Fruit fly (Drosophila melanogaster): ENCODE measurements around the gene Gmd.

Gmd gene

dm6 chr2L:4999389-5000032 lies 22.7 kb upstream of the Gmd start (continued):
- 0 out of 2 replicates have a peak, but pooled peaks have one; percentile 34 for TF ChIP-seq GATAe (GFP tag; conservative IDR thresholded peaks at IDR 0.05)
- peak; percentile 71 for TF ChIP-seq sob (GFP tag; IDR thresholded peaks at IDR 0.05)
- TF ChIP-seq pan (optimal IDR thresholded peaks at IDR 0.05) = no peak
- peak in 1 of 2 experiments; percentile 73 for TF ChIP-seq pan (GFP tag; optimal IDR thresholded peaks at IDR 0.05 in 1 of 2, IDR thresholded peaks at IDR 0.05 in 1 of 2)
- TF ChIP-seq Abd-B (GFP tag; optimal IDR thresholded peaks at IDR 0.05) = no peak
- peak; percentile 82 for TF ChIP-seq lmd (GFP tag; IDR thresholded peaks at IDR 0.05)
- TF ChIP-seq CG11093 (GFP tag; IDR thresholded peaks at IDR 0.05) = peak; percentile 69
- no peak for TF ChIP-seq cg (GFP tag; optimal IDR thresholded peaks at IDR 0.05)
- peak; percentile 90 for TF ChIP-seq vvl (GFP tag; IDR thresholded peaks at IDR 0.05)
- no peak for TF ChIP-seq Jarid2 (GFP tag; optimal IDR thresholded peaks at IDR 0.05)
- TF ChIP-seq Nf-YB (GFP tag; optimal IDR thresholded peaks at IDR 0.05) = peak; percentile 11
- peak; percentile 61 for TF ChIP-seq Meics (GFP tag; optimal IDR thresholded peaks at IDR 0.05)
- no peak for TF ChIP-seq dan (GFP tag; IDR thresholded peaks at IDR 0.05)
- TF ChIP-seq Dfd (GFP tag; optimal IDR thresholded peaks at IDR 0.05) = no peak
- TF ChIP-seq emc (GFP tag; optimal IDR thresholded peaks at IDR 0.05) = peak; percentile 39
- no peak for TF ChIP-seq twi (tag; optimal IDR thresholded peaks at IDR 0.05)
- TF ChIP-seq CG11247 (GFP tag; IDR thresholded peaks at IDR 0.05) = peak; percentile 76
- peak; percentile 57; the same call in 1 of the 3 replicates for TF ChIP-seq H15 (GFP tag; IDR thresholded peaks at IDR 0.05)
- TF ChIP-seq CG2875 (GFP tag; optimal IDR thresholded peaks at IDR 0.05) = no peak
- TF ChIP-seq amos (GFP tag; IDR thresholded peaks at IDR 0.05; ENCODE audit: partially characterized antibody) = no peak
- peak; percentile 14 for TF ChIP-seq CG10462 (GFP tag; optimal IDR thresholded peaks at IDR 0.05)
- no peak for TF ChIP-seq lbe (GFP tag; optimal IDR thresholded peaks at IDR 0.05)
- no peak for TF ChIP-seq CG3065 (GFP tag; optimal IDR thresholded peaks at IDR 0.05)
- TF ChIP-seq lilli (GFP tag; optimal IDR thresholded peaks at IDR 0.05) = peak; percentile 67
- peak; percentile 23 for TF ChIP-seq CG7928 (GFP tag; optimal IDR thresholded peaks at IDR 0.05)
- peak; percentile 55 for TF ChIP-seq CG16863 (GFP tag; optimal IDR thresholded peaks at IDR 0.05)
- TF ChIP-seq gcm (GFP tag; optimal IDR thresholded peaks at IDR 0.05) = no peak
- TF ChIP-seq Nf-YA (GFP tag; IDR thresholded peaks at IDR 0.05) = no peak
- TF ChIP-seq CG1602 (GFP tag; optimal IDR thresholded peaks at IDR 0.05) = no peak
- no peak for TF ChIP-seq gcm2 (GFP tag; optimal IDR thresholded peaks at IDR 0.05)
- peak; percentile 56 for TF ChIP-seq HLH3B (GFP tag; IDR thresholded peaks at IDR 0.05)
- peak; percentile 56 for TF ChIP-seq pnt (GFP tag; optimal IDR thresholded peaks at IDR 0.05)
- TF ChIP-seq fd102C (GFP tag; optimal IDR thresholded peaks at IDR 0.05) = no peak
- 0 out of 2 replicates have a peak, but pooled peaks have one; percentile 30 for TF ChIP-seq danr (GFP tag; IDR thresholded peaks at IDR 0.05)
- no peak for TF ChIP-seq h (optimal IDR thresholded peaks at IDR 0.05)
- TF ChIP-seq crp (GFP tag; optimal IDR thresholded peaks at IDR 0.05) = no peak
- TF ChIP-seq CG12769 (tag; optimal IDR thresholded peaks at IDR 0.05) = peak; percentile 76
- TF ChIP-seq CG6813 (GFP tag; optimal IDR thresholded peaks at IDR 0.05) = peak; percentile 53
- TF ChIP-seq CG32772 (GFP tag; IDR thresholded peaks at IDR 0.05) = peak; percentile 49
- no peak for TF ChIP-seq HmgD (GFP tag; optimal IDR thresholded peaks at IDR 0.05)
- TF ChIP-seq schlank (tag; optimal IDR thresholded peaks at IDR 0.05) = peak; percentile 52
- peak; percentile 78 for TF ChIP-seq CG17359 (tag; optimal IDR thresholded peaks at IDR 0.05)
- TF ChIP-seq CG33557 (GFP tag; optimal IDR thresholded peaks at IDR 0.05) = peak; percentile 13
- TF ChIP-seq sug (tag; optimal IDR thresholded peaks at IDR 0.05) = peak; percentile 26
- TF ChIP-seq dmrt11E (tag; optimal IDR thresholded peaks at IDR 0.05) = peak; percentile 66
- peak; percentile 20 for TF ChIP-seq CG13123 (GFP tag; optimal IDR thresholded peaks at IDR 0.05)
- TF ChIP-seq Pdp1 (GFP tag; optimal IDR thresholded peaks at IDR 0.05) = peak; percentile 69 to 89
- TF ChIP-seq CG4360 (GFP tag; IDR thresholded peaks at IDR 0.05) = no peak
- TF ChIP-seq Hsf (GFP tag; optimal IDR thresholded peaks at IDR 0.05) = peak; percentile 68
- peak; percentile 30 for TF ChIP-seq Sox100B (GFP tag; optimal IDR thresholded peaks at IDR 0.05)

Measured in whole organism, embryonic.